Worm (Caenorhabditis elegans) whole organism, young adult: ENCODE data around the gene ttr-33.
A peak's percentile ranks its signal among the peaks of the same experiment; 100 is the strongest.

ENCODE experiments used
- B0336.3 ChIP-seq: fragments of 200-800 bp; sonication (Bioruptor generic); IDR thresholded peaks from 2 replicates; pipeline ENCODE4 v1.3.6; 2022; ENCODE audit warnings: missing genetic modification characterization, missing compliant biosample characterization
- C06A6.2 ChIP-seq: fragments of 200-800 bp; sonication (Bioruptor generic); conservative IDR thresholded peaks from 2 replicates; pipeline ENCODE4 v1.3.6; 2022; ENCODE audit warnings: missing genetic modification characterization, missing compliant biosample characterization
- D2030.7 ChIP-seq: fragments of 200-800 bp; sonication (Bioruptor generic); IDR thresholded peaks from 2 replicates; pipeline ENCODE4 v1.3.6; 2022; ENCODE audit warnings: missing genetic modification reagents, missing genetic modification characterization, missing compliant biosample characterization
- F10E7.11 ChIP-seq: sonication (generic microtip); optimal IDR thresholded peaks from 2 replicates; lab custom pipeline; 2017; ENCODE audit warnings: mild to moderate bottlenecking, missing genetic modification characterization, moderate library complexity, missing compliant biosample characterization
- F49E8.2 ChIP-seq: sonication (generic microtip); optimal IDR thresholded peaks from 3 replicates; lab custom pipeline; 2017; ENCODE audit warnings: missing genetic modification characterization, mild to moderate bottlenecking, missing compliant biosample characterization, antibody characterized with exemption, moderate library complexity; ENCODE audit not compliant: insufficient read depth
- F55B11.4 ChIP-seq: sonication (generic microtip); optimal IDR thresholded peaks from 2 replicates; lab custom pipeline; 2016; ENCODE audit warnings: missing compliant biosample characterization, missing genetic modification characterization, borderline replicate concordance; ENCODE audit not compliant: insufficient read depth
- F57A8.1 ChIP-seq: fragments of 200-800 bp; sonication (Bioruptor generic); optimal IDR thresholded peaks from 2 replicates; lab custom pipeline; 2018; ENCODE audit warnings: mild to moderate bottlenecking, missing genetic modification characterization, moderate library complexity, missing compliant biosample characterization
- F57C9.4 ChIP-seq: sonication (generic microtip); optimal IDR thresholded peaks from 2 replicates; lab custom pipeline; 2017; ENCODE audit warnings: mild to moderate bottlenecking, missing genetic modification characterization, missing compliant biosample characterization
- T07F8.4 ChIP-seq: sonication (generic microtip); optimal IDR thresholded peaks from 2 replicates; lab custom pipeline; 2016; ENCODE audit warnings: mild to moderate bottlenecking, missing genetic modification characterization, moderate library complexity, missing compliant biosample characterization
- T26A5.8 ChIP-seq: sonication (generic microtip); optimal IDR thresholded peaks from 2 replicates; lab custom pipeline; 2016; ENCODE audit warnings: missing genetic modification characterization, missing compliant biosample characterization
- Y53F4B.3 ChIP-seq: fragments of 200-800 bp; sonication (Bioruptor generic); IDR thresholded peaks from 2 replicates; pipeline ENCODE4 v1.3.6; 2022; ENCODE audit warnings: missing genetic modification reagents, missing genetic modification characterization, missing compliant biosample characterization
- aptf-2 ChIP-seq: fragments of 200-800 bp; sonication (Bioruptor generic); conservative IDR thresholded peaks from 2 replicates; pipeline ENCODE4 v1.3.6; 2022; ENCODE audit warnings: missing genetic modification reagents, missing genetic modification characterization, missing compliant biosample characterization
- attf-5 ChIP-seq: fragments of 200-800 bp; sonication (Bioruptor generic); optimal IDR thresholded peaks from 2 replicates; lab custom pipeline; 2018; ENCODE audit warnings: mild to moderate bottlenecking, missing genetic modification characterization, missing compliant biosample characterization
- attf-6 ChIP-seq: fragments of 200-800 bp; sonication (Bioruptor generic); IDR thresholded peaks from 2 replicates; pipeline ENCODE4 v1.3.6; 2022; ENCODE audit warnings: missing genetic modification reagents, missing genetic modification characterization, missing compliant biosample characterization
- bed-2 ChIP-seq: fragments of 200-800 bp; sonication (Bioruptor generic); IDR thresholded peaks from 2 replicates; pipeline ENCODE4 v1.3.6; 2022; ENCODE audit warnings: missing genetic modification reagents, missing genetic modification characterization, missing compliant biosample characterization
- cebp-2 ChIP-seq: fragments of 200-800 bp; sonication (Bioruptor generic); IDR thresholded peaks from 2 replicates; pipeline ENCODE4 v1.3.6; 2022; ENCODE audit warnings: missing genetic modification characterization, missing compliant biosample characterization
- ceh-40 ChIP-seq: fragments of 200-800 bp; sonication (Bioruptor generic); IDR thresholded peaks from 2 replicates; pipeline ENCODE4 v1.3.6; 2022; ENCODE audit warnings: missing genetic modification characterization, missing compliant biosample characterization
- chd-7 ChIP-seq: sonication (generic microtip); optimal IDR thresholded peaks from 2 replicates; lab custom pipeline; 2016; ENCODE audit warnings: mild to moderate bottlenecking, missing genetic modification characterization, moderate library complexity, missing compliant biosample characterization
- egl-18 ChIP-seq: fragments of 200-800 bp; sonication (Bioruptor generic); IDR thresholded peaks from 2 replicates; pipeline ENCODE4 v1.3.6; 2022; ENCODE audit warnings: missing genetic modification reagents, missing genetic modification characterization, missing compliant biosample characterization
- egrh-3 ChIP-seq: fragments of 200-800 bp; sonication (Bioruptor generic); IDR thresholded peaks from 2 replicates; pipeline ENCODE4 v1.3.6; 2022; ENCODE audit warnings: missing genetic modification reagents, missing genetic modification characterization, missing compliant biosample characterization
- ets-4 ChIP-seq: fragments of 200-800 bp; sonication (Bioruptor generic); optimal IDR thresholded peaks from 2 replicates; lab custom pipeline; 2018; ENCODE audit warnings: mild to moderate bottlenecking, missing genetic modification characterization, missing compliant biosample characterization
- hlh-12 ChIP-seq: sonication (generic microtip); optimal IDR thresholded peaks from 2 replicates; lab custom pipeline; 2016; ENCODE audit warnings: missing genetic modification characterization, missing compliant biosample characterization
- hsf-1 ChIP-seq: fragments of 200-800 bp; sonication (Bioruptor generic); IDR thresholded peaks from 2 replicates; pipeline ENCODE4 v1.3.6; 2022; ENCODE audit warnings: missing genetic modification reagents, missing genetic modification characterization, missing compliant biosample characterization
- lir-1 ChIP-seq: fragments of 200-800 bp; sonication (Bioruptor generic); conservative IDR thresholded peaks from 2 replicates; pipeline ENCODE4 v1.3.6; 2022; ENCODE audit warnings: missing genetic modification reagents, missing genetic modification characterization, missing compliant biosample characterization
- lsl-1 ChIP-seq: fragments of 200-800 bp; sonication (Bioruptor generic); optimal IDR thresholded peaks from 2 replicates; lab custom pipeline; 2018; ENCODE audit warnings: mild to moderate bottlenecking, missing genetic modification characterization, moderate library complexity, missing compliant biosample characterization
- lsy-27 ChIP-seq: sonication (generic microtip); optimal IDR thresholded peaks from 2 replicates; lab custom pipeline; 2017; ENCODE audit warnings: missing genetic modification characterization, mild to moderate bottlenecking, missing compliant biosample characterization, antibody characterized with exemption, missing genotype, borderline replicate concordance; ENCODE audit not compliant: insufficient read depth
- madf-10 ChIP-seq: sonication (generic microtip); optimal IDR thresholded peaks from 2 replicates; lab custom pipeline; 2016; ENCODE audit warnings: mild to moderate bottlenecking, missing genetic modification characterization, missing compliant biosample characterization
- madf-6 ChIP-seq: fragments of 200-800 bp; sonication (Bioruptor generic); IDR thresholded peaks from 2 replicates; pipeline ENCODE4 v1.3.6; 2022; ENCODE audit warnings: missing genetic modification reagents, missing genetic modification characterization, missing compliant biosample characterization
- mxl-1 ChIP-seq: sonication (generic microtip); optimal IDR thresholded peaks from 2 replicates; lab custom pipeline; 2016; ENCODE audit warnings: missing genetic modification characterization, missing compliant biosample characterization
- nhr-179 ChIP-seq: sonication (generic microtip); optimal IDR thresholded peaks from 2 replicates; lab custom pipeline; 2016; ENCODE audit warnings: mild to moderate bottlenecking, missing genetic modification characterization, missing compliant biosample characterization
- nhr-27 ChIP-seq: fragments of 200-800 bp; sonication (Bioruptor generic); optimal IDR thresholded peaks from 2 replicates; lab custom pipeline; 2018; ENCODE audit warnings: mild to moderate bottlenecking, missing genetic modification characterization, moderate library complexity, missing compliant biosample characterization
- nhr-80 ChIP-seq: sonication (generic microtip); optimal IDR thresholded peaks from 2 replicates; lab custom pipeline; 2016; ENCODE audit warnings: missing genetic modification characterization, missing compliant biosample characterization
- rcor-1 ChIP-seq: fragments of 200-800 bp; sonication (Bioruptor generic); IDR thresholded peaks from 2 replicates; pipeline ENCODE4 v1.3.6; 2022; ENCODE audit warnings: missing genetic modification reagents, missing genetic modification characterization, missing compliant biosample characterization
- rpc-1 ChIP-seq, 2 experiments: fragments of 150-350 bp in 1 of 2; sonication (generic microtip) in 1 of 2; optimal IDR thresholded peaks; 2 replicates each; lab custom pipeline; 2014 to 2018; ENCODE audit warnings: missing biosample characterization in 1 of 2, missing genetic modification characterization in 1 of 2, missing genetic modification reagents in 1 of 2, missing genotype in 1 of 2
- snpc-1.1 ChIP-seq: sonication (generic microtip); optimal IDR thresholded peaks from 2 replicates; lab custom pipeline; 2017; ENCODE audit warnings: missing genetic modification characterization, mild to moderate bottlenecking, missing compliant biosample characterization, antibody characterized with exemption, moderate library complexity, missing genotype, missing genetic modification reagents; ENCODE audit not compliant: insufficient read depth
- snpc-4 ChIP-seq, 5 experiments: fragments of 150-350 bp in 1 of 5; sonication (generic microtip) in 4 of 5; optimal IDR thresholded peaks; 2 replicates each; lab custom pipeline; 2014 to 2018; ENCODE audit warnings: missing genetic modification characterization in 5 of 5, missing biosample characterization in 3 of 5, antibody characterized with exemption in 2 of 5, mild to moderate bottlenecking in 2 of 5, missing compliant biosample characterization in 2 of 5, missing genotype in 2 of 5, moderate library complexity in 2 of 5, missing genetic modification reagents in 1 of 5
- sptf-2 ChIP-seq: fragments of 200-800 bp; sonication (Bioruptor generic); optimal IDR thresholded peaks from 2 replicates; lab custom pipeline; 2018; ENCODE audit warnings: mild to moderate bottlenecking, missing genetic modification characterization, missing compliant biosample characterization
- tlf-1 ChIP-seq: fragments of 200-800 bp; sonication (Bioruptor generic); optimal IDR thresholded peaks from 2 replicates; lab custom pipeline; 2018; ENCODE audit warnings: mild to moderate bottlenecking, missing genetic modification characterization, missing compliant biosample characterization
- unc-62 ChIP-seq: fragments of 150-350 bp; optimal IDR thresholded peaks from 2 replicates; lab custom pipeline; 2014; ENCODE audit warnings: missing biosample characterization, missing genetic modification reagents, missing genetic modification characterization
- xnd-1 ChIP-seq: sonication (generic microtip); optimal IDR thresholded peaks from 2 replicates; lab custom pipeline; 2016; ENCODE audit warnings: missing genotype, missing genetic modification reagents, missing genetic modification characterization, missing compliant biosample characterization
- ztf-25 ChIP-seq: fragments of 200-800 bp; sonication (Bioruptor generic); IDR thresholded peaks from 2 replicates; pipeline ENCODE4 v1.3.6; 2022; ENCODE audit warnings: missing genetic modification reagents, missing genetic modification characterization, missing compliant biosample characterization
- ztf-6 ChIP-seq: fragments of 200-800 bp; sonication (Bioruptor generic); IDR thresholded peaks from 2 replicates; pipeline ENCODE4 v1.3.6; 2022; ENCODE audit warnings: missing genetic modification reagents, missing genetic modification characterization, missing compliant biosample characterization

Gene ttr-33

DNA sequence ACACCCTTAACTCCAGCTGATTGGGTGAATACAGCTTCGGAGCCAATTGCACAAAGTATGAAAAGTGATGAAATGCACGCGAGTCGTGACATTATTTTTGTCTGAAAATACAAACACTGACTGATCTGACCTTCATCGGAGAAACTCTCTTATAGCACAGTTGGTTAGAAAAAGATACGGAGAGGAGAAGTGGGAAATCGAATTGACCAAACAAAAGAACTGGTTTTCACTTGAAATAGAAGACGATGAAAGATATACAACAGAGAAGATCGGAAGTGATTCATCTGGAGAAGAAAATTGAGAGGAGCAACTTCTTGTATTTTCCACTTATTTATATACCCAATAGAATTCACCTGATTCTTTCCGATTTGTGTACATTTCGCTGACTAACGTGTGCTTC is at the start of gene ttr-33:
TSS of gene ttr-33 (minus strand) at position 101 of the 400 bp plus-strand sequence.
- TF ChIP-seq rcor-1 (GFP tag; lab: Robert Waterston, UW) (no peak), snpc-4 (GFP tag; optimal IDR thresholded peaks at IDR 0.05; lab: Kevin White, UChicago) (no peak), snpc-4 (tag; optimal IDR thresholded peaks at IDR 0.05; lab: Kevin White, UChicago) (no peak), snpc-1.1 (tag; lab: Kevin White, UChicago) (no peak), F55B11.4 (tag; lab: Kevin White, UChicago) (no peak), bed-2 (GFP tag; lab: Robert Waterston, UW) (no peak), F57A8.1 (no peak)

DNA sequence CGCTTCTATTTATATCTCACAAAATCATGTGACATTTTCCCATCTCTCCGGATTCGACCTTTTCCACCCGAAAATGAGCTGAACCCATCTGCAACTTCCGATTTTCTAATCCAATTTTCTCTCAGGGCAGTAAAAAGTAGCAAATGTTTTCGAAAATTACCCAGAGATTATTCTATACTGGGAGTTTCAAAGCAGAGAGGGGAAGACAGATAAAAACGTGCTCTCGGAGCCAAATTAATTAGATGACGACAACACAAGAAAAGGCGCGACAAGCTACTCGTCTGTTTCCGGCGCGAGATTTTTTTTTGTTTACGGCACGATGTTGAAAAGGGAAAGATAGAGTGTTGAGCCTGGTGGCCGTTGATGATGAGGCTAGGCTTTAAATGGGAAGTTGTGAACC is 46.7 kb upstream of the ttr-33 start:
- no peak for TF ChIP-seq egl-18 (GFP tag; lab: Robert Waterston, UW)
- no peak for TF ChIP-seq aptf-2 (GFP tag; lab: Robert Waterston, UW)
- no peak for TF ChIP-seq F10E7.11
- no peak for TF ChIP-seq nhr-27
- TF ChIP-seq nhr-179 (tag; lab: Kevin White, UChicago): no peak
- no peak for TF ChIP-seq F57C9.4 (tag; lab: Kevin White, UChicago)
- no peak for TF ChIP-seq egrh-3
- no peak for TF ChIP-seq snpc-1.1 (tag; lab: Kevin White, UChicago)
- no peak for TF ChIP-seq lsy-27
- no peak for TF ChIP-seq B0336.3 (GFP tag; lab: Robert Waterston, UW)
- no peak for TF ChIP-seq ztf-6
- no peak for TF ChIP-seq T07F8.4 (tag; lab: Kevin White, UChicago)
- TF ChIP-seq lsl-1 (GFP tag; lab: Kevin White, UChicago): no peak
- no peak for TF ChIP-seq hlh-12 (tag; lab: Kevin White, UChicago)
- no peak for TF ChIP-seq ztf-25 (GFP tag; lab: Robert Waterston, UW)
- TF ChIP-seq ceh-40: no peak
- no peak for TF ChIP-seq T26A5.8 (tag; lab: Kevin White, UChicago)
- no peak for TF ChIP-seq nhr-80
- TF ChIP-seq attf-6 (GFP tag; lab: Robert Waterston, UW): no peak
- TF ChIP-seq cebp-2 (GFP tag; lab: Robert Waterston, UW): no peak

DNA sequence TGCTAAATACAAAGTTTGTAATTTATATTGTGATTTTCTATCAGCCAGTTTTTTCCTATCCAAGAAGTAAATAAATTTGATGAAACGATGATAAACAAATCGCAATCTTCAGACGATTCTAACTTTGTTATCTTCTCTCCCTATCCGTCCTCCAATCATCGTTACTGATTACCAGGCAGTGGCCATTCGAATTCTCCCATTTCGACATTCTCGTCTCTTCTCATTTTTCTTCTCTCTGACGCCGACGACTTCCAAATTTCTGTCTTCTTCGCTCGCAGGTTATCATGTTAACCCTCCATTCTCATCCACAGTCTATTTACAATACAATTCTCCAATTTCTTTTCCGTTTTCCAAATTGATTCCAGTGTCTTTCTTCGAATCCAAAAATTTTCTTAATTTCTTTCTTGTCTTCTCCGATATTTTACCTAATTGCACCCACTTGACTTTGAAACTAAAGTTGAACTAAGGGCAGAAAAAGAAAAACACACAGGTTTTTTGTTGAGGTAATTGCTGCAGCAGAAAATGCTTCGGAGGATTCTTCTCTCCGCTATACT is 40.8 kb upstream of the ttr-33 start, which contains the start of gene F40A3.2:
TSS of gene F40A3.2 (plus strand) at position 504 of the 554 bp plus-strand sequence.
- TF ChIP-seq hsf-1 (GFP tag; lab: Robert Waterston, UW): peak; percentile 41; the same call in 1 of the 2 replicates
- TF ChIP-seq lir-1: no peak

DNA sequence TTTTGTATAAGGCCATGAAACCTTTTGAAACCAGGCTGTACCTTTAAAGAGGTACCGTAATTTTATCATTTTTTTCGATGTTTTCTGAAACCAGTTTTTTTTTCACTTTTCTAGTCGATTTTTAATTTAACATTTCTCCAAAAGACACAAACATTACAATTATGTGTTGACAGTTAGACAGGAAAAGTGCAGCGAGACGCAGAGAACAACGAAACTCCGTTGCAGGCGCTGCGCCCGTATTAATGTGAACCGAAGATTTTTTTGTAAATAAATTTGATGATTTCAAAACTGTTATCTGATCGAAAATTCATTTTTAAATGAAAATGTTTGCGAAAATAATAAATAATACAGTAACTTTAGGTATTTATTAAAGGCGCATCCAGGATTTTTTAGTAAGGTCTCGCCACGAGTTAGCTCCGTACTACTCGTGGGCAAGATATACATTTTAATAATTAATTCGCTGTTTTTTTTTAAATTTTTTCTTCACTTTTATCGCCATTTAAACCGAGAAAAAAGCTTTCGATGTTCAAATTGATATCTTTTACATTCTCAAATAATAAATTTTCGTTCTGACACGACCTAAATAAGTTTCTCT is 39.3 kb upstream of the ttr-33 start, which contains the start of gene F40A3.3:
TSS of gene F40A3.3 (plus strand) at position 564 of the 595 bp plus-strand sequence.
- no peak for TF ChIP-seq egl-18 (GFP tag; lab: Robert Waterston, UW)
- TF ChIP-seq chd-7 (tag; lab: Kevin White, UChicago): no peak
- no peak for TF ChIP-seq Y53F4B.3 (GFP tag; lab: Robert Waterston, UW)
- TF ChIP-seq F49E8.2 (tag; lab: Kevin White, UChicago): no peak
- no peak for TF ChIP-seq attf-5
- TF ChIP-seq madf-10 (tag; lab: Kevin White, UChicago): no peak
- TF ChIP-seq aptf-2 (GFP tag; lab: Robert Waterston, UW): no peak
- TF ChIP-seq sptf-2 (GFP tag; lab: Kevin White, UChicago): no peak
- TF ChIP-seq xnd-1 (tag; lab: Kevin White, UChicago): peak; percentile 80
- TF ChIP-seq hsf-1 (GFP tag; lab: Robert Waterston, UW): peak; percentile 81
- TF ChIP-seq unc-62 (GFP tag; lab: Kevin White, UChicago): no peak
- no peak for TF ChIP-seq rcor-1 (GFP tag; lab: Robert Waterston, UW)
- no peak for TF ChIP-seq rpc-1 (optimal IDR thresholded peaks at IDR 0.05; lab: Kevin White, UChicago)
- no peak for TF ChIP-seq rpc-1 (tag; optimal IDR thresholded peaks at IDR 0.05; lab: Kevin White, UChicago)
- no peak for TF ChIP-seq ets-4 (GFP tag; lab: Kevin White, UChicago)
- TF ChIP-seq mxl-1 (tag; lab: Kevin White, UChicago): no peak
- peak; percentile 80 for TF ChIP-seq madf-6
- TF ChIP-seq D2030.7 (GFP tag; lab: Robert Waterston, UW): peak; percentile 31; the same call in 1 of the 2 replicates
- no peak for TF ChIP-seq tlf-1
- TF ChIP-seq lsl-1 (GFP tag; lab: Kevin White, UChicago): peak; percentile 85
- TF ChIP-seq lir-1: no peak
- no peak for TF ChIP-seq C06A6.2 (GFP tag; lab: Robert Waterston, UW)
